Fruit fly (Drosophila melanogaster) whole organism, embryonic: Measurements from ENCODE around the gene bin.

Source experiments
- Bteb2 ChIP-seq: fragments of 200-800 bp; sonication (Bioruptor generic); optimal IDR thresholded peaks from 2 replicates; lab custom pipeline; 2016; ENCODE audit warnings: missing biosample characterization, missing genetic modification characterization
- C15 ChIP-seq: fragments of 200-800 bp; sonication (Bioruptor generic); IDR thresholded peaks from 3 replicates; pipeline ENCODE4 v1.3.6; 2022; ENCODE audit warnings: missing biosample characterization, missing genetic modification characterization
- CG10321 ChIP-seq: fragments of 200-800 bp; sonication (Bioruptor generic); IDR thresholded peaks from 2 replicates; pipeline ENCODE4 v1.3.6; 2022; ENCODE audit warnings: missing biosample characterization, missing genetic modification characterization
- CG10431 ChIP-seq: fragments of 200-800 bp; sonication (Bioruptor generic); optimal IDR thresholded peaks from 3 replicates; lab custom pipeline; 2018; ENCODE audit warnings: missing biosample characterization, mild to moderate bottlenecking, missing genetic modification characterization
- CG11456 ChIP-seq: fragments of 200-800 bp; sonication (Bioruptor generic); IDR thresholded peaks from 3 replicates; pipeline ENCODE4 v1.3.6; 2022; ENCODE audit warnings: missing biosample characterization, missing genetic modification characterization
- CG11560 ChIP-seq: fragments of 200-800 bp; sonication (Bioruptor generic); IDR thresholded peaks from 3 replicates; pipeline ENCODE4 v1.3.6; 2022; ENCODE audit warnings: missing biosample characterization, missing genetic modification characterization
- CG11695 ChIP-seq: fragments of 200-800 bp; sonication (Bioruptor generic); IDR thresholded peaks from 3 replicates; pipeline ENCODE4 v1.3.6; 2022; ENCODE audit warnings: missing biosample characterization, missing genetic modification characterization
- CG12744 ChIP-seq: fragments of 200-800 bp; sonication (Bioruptor generic); optimal IDR thresholded peaks from 2 replicates; lab custom pipeline; 2016; ENCODE audit warnings: missing biosample characterization, missing genetic modification characterization
- CG12769 ChIP-seq: fragments of 200-800 bp; sonication (Bioruptor generic); optimal IDR thresholded peaks from 2 replicates; lab custom pipeline; 2019; ENCODE audit warnings: missing biosample characterization, mild to moderate bottlenecking, missing genetic modification characterization, moderate library complexity
- CG14050 ChIP-seq: fragments of 200-800 bp; sonication (Bioruptor generic); IDR thresholded peaks from 3 replicates; pipeline ENCODE4 v1.3.6; 2022; ENCODE audit warnings: missing biosample characterization, missing genetic modification characterization
- CG16779 ChIP-seq: fragments of 200-800 bp; sonication (Bioruptor generic); IDR thresholded peaks from 2 replicates; pipeline ENCODE4 v1.3.6; 2022; ENCODE audit warnings: missing biosample characterization, missing genetic modification characterization
- CG17912 ChIP-seq: fragments of 200-800 bp; sonication (Bioruptor generic); optimal IDR thresholded peaks from 2 replicates; lab custom pipeline; 2018; ENCODE audit warnings: missing biosample characterization, mild to moderate bottlenecking, missing genetic modification characterization
- CG18764 ChIP-seq: fragments of 200-800 bp; sonication (Bioruptor generic); optimal IDR thresholded peaks from 3 replicates; lab custom pipeline; 2016; ENCODE audit warnings: missing biosample characterization, missing genetic modification characterization
- CG2712 ChIP-seq: fragments of 200-800 bp; optimal IDR thresholded peaks from 3 replicates; lab custom pipeline; 2019; ENCODE audit warnings: missing biosample characterization, mild to moderate bottlenecking, missing genetic modification characterization, moderate library complexity
- CG30403 ChIP-seq: fragments of 200-800 bp; sonication (Bioruptor generic); optimal IDR thresholded peaks from 3 replicates; lab custom pipeline; 2016; ENCODE audit warnings: missing biosample characterization, missing genetic modification characterization
- CG31388 ChIP-seq: fragments of 200-800 bp; sonication (Bioruptor generic); optimal IDR thresholded peaks from 2 replicates; lab custom pipeline; 2016; ENCODE audit warnings: missing biosample characterization, missing genetic modification characterization
- CG31441 ChIP-seq: fragments of 200-800 bp; sonication (Bioruptor generic); IDR thresholded peaks from 2 replicates; pipeline ENCODE4 v1.3.6; 2022; ENCODE audit warnings: missing biosample characterization, missing genetic modification characterization
- CG4328 ChIP-seq: fragments of 200-800 bp; sonication (Bioruptor generic); optimal IDR thresholded peaks from 3 replicates; lab custom pipeline; 2017; ENCODE audit warnings: missing biosample characterization, missing genetic modification reagents, missing genetic modification characterization
- CG6765 ChIP-seq: fragments of 200-800 bp; sonication (Bioruptor generic); optimal IDR thresholded peaks from 3 replicates; lab custom pipeline; 2017; ENCODE audit warnings: missing biosample characterization, mild to moderate bottlenecking, missing genetic modification characterization
- CG7745 ChIP-seq: fragments of 200-800 bp; sonication (Bioruptor generic); optimal IDR thresholded peaks from 2 replicates; lab custom pipeline; 2018; ENCODE audit warnings: missing biosample characterization, mild to moderate bottlenecking, missing genetic modification characterization, moderate library complexity
- CG8290 ChIP-seq, 3 experiments: fragments of 200-800 bp; sonication (Bioruptor generic); optimal IDR thresholded peaks; 2 replicates each; lab custom pipeline; 2016 to 2019; ENCODE audit warnings: missing biosample characterization in 3 of 3, missing genetic modification characterization in 3 of 3, mild to moderate bottlenecking in 2 of 3, moderate library complexity in 1 of 3
- CG9437 ChIP-seq: fragments of 200-800 bp; sonication (Bioruptor generic); optimal IDR thresholded peaks from 2 replicates; lab custom pipeline; 2018; ENCODE audit warnings: missing biosample characterization, mild to moderate bottlenecking, missing genetic modification characterization
- CkIIα-i1 ChIP-seq: fragments of 200-800 bp; sonication (Bioruptor generic); IDR thresholded peaks from 2 replicates; pipeline ENCODE4 v1.3.6; 2022; ENCODE audit warnings: missing biosample characterization, missing genetic modification characterization
- D19B ChIP-seq: fragments of 200-800 bp; sonication (Bioruptor generic); optimal IDR thresholded peaks from 2 replicates; lab custom pipeline; 2017; ENCODE audit warnings: missing biosample characterization, mild to moderate bottlenecking, missing genetic modification characterization
- Doc2 ChIP-seq: fragments of 200-800 bp; sonication (Bioruptor generic); IDR thresholded peaks from 2 replicates; pipeline ENCODE4 v1.3.6; 2022; ENCODE audit warnings: missing biosample characterization, missing genetic modification characterization
- Ets97D ChIP-seq: fragments of 200-800 bp; sonication (Bioruptor generic); optimal IDR thresholded peaks from 3 replicates; lab custom pipeline; 2016; ENCODE audit warnings: missing biosample characterization, missing genetic modification characterization
- Fer1 ChIP-seq: fragments of 200-800 bp; sonication (Bioruptor generic); optimal IDR thresholded peaks from 2 replicates; lab custom pipeline; 2017; ENCODE audit warnings: missing biosample characterization, mild to moderate bottlenecking, missing genetic modification characterization
- Fer2 ChIP-seq: fragments of 200-800 bp; sonication (Bioruptor generic); optimal IDR thresholded peaks from 2 replicates; lab custom pipeline; 2018; ENCODE audit warnings: missing biosample characterization, mild to moderate bottlenecking, missing genetic modification characterization, moderate library complexity
- HLH3B ChIP-seq: fragments of 200-800 bp; sonication (Bioruptor generic); IDR thresholded peaks from 2 replicates; pipeline ENCODE4 v1.3.6; 2022; ENCODE audit warnings: missing biosample characterization, missing genetic modification characterization
- HLHmδ ChIP-seq: fragments of 200-800 bp; sonication (Bioruptor generic); optimal IDR thresholded peaks from 2 replicates; lab custom pipeline; 2018; ENCODE audit warnings: missing biosample characterization, mild to moderate bottlenecking, missing genetic modification characterization, moderate library complexity
- Oli ChIP-seq: fragments of 200-800 bp; sonication (Bioruptor generic); optimal IDR thresholded peaks from 2 replicates; lab custom pipeline; 2018; ENCODE audit warnings: missing biosample characterization, mild to moderate bottlenecking, missing genetic modification characterization, moderate library complexity
- Ravus ChIP-seq: fragments of 200-800 bp; sonication (Bioruptor generic); IDR thresholded peaks from 2 replicates; pipeline ENCODE4 v1.3.6; 2022; ENCODE audit warnings: missing biosample characterization, missing genetic modification characterization
- Xrp1 ChIP-seq: fragments of 200-800 bp; sonication (Bioruptor generic); IDR thresholded peaks from 2 replicates; pipeline ENCODE4 v1.3.6; 2022; ENCODE audit warnings: missing biosample characterization, missing genetic modification characterization
- ab ChIP-seq: fragments of 200-800 bp; sonication (Bioruptor generic); optimal IDR thresholded peaks from 2 replicates; lab custom pipeline; 2016; ENCODE audit warnings: missing biosample characterization, missing genetic modification characterization
- abd-A ChIP-seq: fragments of 200-800 bp; sonication (Bioruptor generic); optimal IDR thresholded peaks from 3 replicates; lab custom pipeline; 2019; ENCODE audit warnings: missing biosample characterization, mild to moderate bottlenecking, missing genetic modification characterization, moderate library complexity
- aop ChIP-seq: fragments of 200-800 bp; sonication (Bioruptor generic); IDR thresholded peaks from 2 replicates; pipeline ENCODE4 v1.3.6; 2022; ENCODE audit warnings: missing biosample characterization, missing genetic modification characterization
- ash1 ChIP-seq: fragments of 200-800 bp; sonication (Bioruptor generic); optimal IDR thresholded peaks from 2 replicates; lab custom pipeline; 2018; ENCODE audit warnings: missing biosample characterization, mild to moderate bottlenecking, missing genetic modification characterization
- bowl ChIP-seq: fragments of 200-800 bp; sonication (Bioruptor generic); IDR thresholded peaks from 2 replicates; pipeline ENCODE4 v1.3.6; 2022; ENCODE audit warnings: missing biosample characterization, missing genetic modification characterization
- cg ChIP-seq: fragments of 200-800 bp; sonication (Bioruptor generic); optimal IDR thresholded peaks from 3 replicates; lab custom pipeline; 2019; ENCODE audit warnings: missing biosample characterization, mild to moderate bottlenecking, missing genetic modification characterization, moderate library complexity
- danr ChIP-seq: fragments of 200-800 bp; sonication (Bioruptor generic); IDR thresholded peaks from 2 replicates; pipeline ENCODE4 v1.3.6; 2022; ENCODE audit warnings: missing biosample characterization, missing genetic modification characterization
- fd3F ChIP-seq: fragments of 200-800 bp; sonication (Bioruptor generic); optimal IDR thresholded peaks from 2 replicates; lab custom pipeline; 2018; ENCODE audit warnings: missing biosample characterization, mild to moderate bottlenecking, missing genetic modification characterization, moderate library complexity
- gcm ChIP-seq: fragments of 200-800 bp; sonication (Bioruptor generic); optimal IDR thresholded peaks from 2 replicates; lab custom pipeline; 2019; ENCODE audit warnings: missing biosample characterization, mild to moderate bottlenecking, missing genetic modification characterization, moderate library complexity
- hb ChIP-seq: fragments of 200-800 bp; sonication (Bioruptor generic); IDR thresholded peaks from 3 replicates; pipeline ENCODE4 v1.3.6; 2022; ENCODE audit warnings: missing biosample characterization, missing genetic modification characterization; ENCODE audit not compliant: partially characterized antibody
- mirr ChIP-seq: fragments of 200-800 bp; sonication (Bioruptor generic); optimal IDR thresholded peaks from 3 replicates; lab custom pipeline; 2018; ENCODE audit warnings: missing biosample characterization, mild to moderate bottlenecking, missing genetic modification characterization
- peb ChIP-seq: fragments of 200-800 bp; sonication (Bioruptor generic); IDR thresholded peaks from 2 replicates; pipeline ENCODE4 v1.3.6; 2022; ENCODE audit warnings: missing biosample characterization, missing genetic modification characterization
- ranshi ChIP-seq: fragments of 200-800 bp; sonication (Bioruptor generic); IDR thresholded peaks from 2 replicates; pipeline ENCODE4 v1.3.6; 2022; ENCODE audit warnings: missing biosample characterization, missing genetic modification characterization
- schlank ChIP-seq: fragments of 200-800 bp; sonication (Bioruptor generic); optimal IDR thresholded peaks from 2 replicates; lab custom pipeline; 2018; ENCODE audit warnings: missing biosample characterization, mild to moderate bottlenecking, missing genetic modification characterization
- sna ChIP-seq: fragments of 200-800 bp; sonication (Bioruptor generic); IDR thresholded peaks from 2 replicates; pipeline ENCODE4 v1.3.6; 2022; ENCODE audit warnings: missing biosample characterization, missing genetic modification characterization; ENCODE audit not compliant: partially characterized antibody
- tna ChIP-seq: fragments of 200-800 bp; sonication (Bioruptor generic); IDR thresholded peaks from 2 replicates; pipeline ENCODE4 v1.3.6; 2022; ENCODE audit warnings: missing biosample characterization, missing genetic modification characterization; ENCODE audit not compliant: partially characterized antibody
- unc-4 ChIP-seq: fragments of 200-800 bp; sonication (Bioruptor generic); IDR thresholded peaks from 2 replicates; pipeline ENCODE4 v1.3.6; 2022; ENCODE audit warnings: missing biosample characterization, missing genetic modification characterization; ENCODE audit not compliant: partially characterized antibody
- wor ChIP-seq: fragments of 200-800 bp; sonication (Bioruptor generic); IDR thresholded peaks from 2 replicates; pipeline ENCODE4 v1.3.6; 2022; ENCODE audit warnings: missing biosample characterization, missing genetic modification characterization

The bin gene

dm6 chr3L:7008351-7008750 lies 17.9 kb downstream of the bin start (continued):
- TF ChIP-seq Fer2 (tag; lab: Kevin White, UChicago), result peak; percentile 61
- TF ChIP-seq CG12744 (GFP tag; lab: Kevin White, UChicago), result no peak
- peak; percentile 94 for TF ChIP-seq CG31441 (GFP tag; lab: Robert Waterston, UW)
- peak; percentile 65 for TF ChIP-seq Bteb2 (GFP tag; lab: Kevin White, UChicago)
- TF ChIP-seq HLHmδ (GFP tag; lab: Kevin White, UChicago), result no peak
- no peak for TF ChIP-seq ab (GFP tag; lab: Kevin White, UChicago)
- no peak for TF ChIP-seq CG7745 (tag; lab: Kevin White, UChicago)
- peak; percentile 82 for TF ChIP-seq Xrp1
- no peak for TF ChIP-seq C15 (GFP tag; lab: Robert Waterston, UW)
- TF ChIP-seq CG17912 (GFP tag; lab: Kevin White, UChicago), result no peak
- peak; percentile 84 for TF ChIP-seq CG30403 (GFP tag; lab: Kevin White, UChicago)
- TF ChIP-seq CG8290 (GFP tag; optimal IDR thresholded peaks at IDR 0.05; lab: Kevin White, UChicago), result peak; percentile 9
- TF ChIP-seq CG8290 (tag; optimal IDR thresholded peaks at IDR 0.05; lab: Kevin White, UChicago), result no peak
- TF ChIP-seq CG2712 (tag; lab: Kevin White, UChicago), result peak; percentile 85
- peak; percentile 93 for TF ChIP-seq Oli (tag; lab: Kevin White, UChicago)
- TF ChIP-seq CG11456 (GFP tag; lab: Robert Waterston, UW), result no peak
- TF ChIP-seq HLH3B (GFP tag; lab: Robert Waterston, UW), result peak; percentile 68
- TF ChIP-seq Ravus (GFP tag; lab: Robert Waterston, UW), result no peak
- no peak for TF ChIP-seq unc-4
- TF ChIP-seq bowl (GFP tag; lab: Robert Waterston, UW), result peak; percentile 29; the same call in 1 of the 2 replicates
- peak; percentile 82; the same call in 1 of the 3 replicates for TF ChIP-seq CG11695 (GFP tag; lab: Robert Waterston, UW)
- no peak for TF ChIP-seq CG31388 (GFP tag; lab: Kevin White, UChicago)
- no peak for TF ChIP-seq hb (GFP tag; lab: Robert Waterston, UW)
- TF ChIP-seq cg (GFP tag; lab: Kevin White, UChicago), result no peak
- TF ChIP-seq fd3F (GFP tag; lab: Kevin White, UChicago), result peak; percentile 77
- no peak for TF ChIP-seq CG16779 (GFP tag; lab: Robert Waterston, UW)
- TF ChIP-seq ranshi, result no peak
- TF ChIP-seq tna, result no peak
- peak; percentile 8 for TF ChIP-seq CG12769 (tag; lab: Kevin White, UChicago)
- TF ChIP-seq CG10321 (GFP tag; lab: Robert Waterston, UW), result no peak
- no peak for TF ChIP-seq CkIIα-i1
- peak; percentile 90 for TF ChIP-seq Fer1 (GFP tag; lab: Kevin White, UChicago)
- peak; percentile 67 for TF ChIP-seq danr (GFP tag; lab: Robert Waterston, UW)
- no peak for TF ChIP-seq aop (GFP tag; lab: Robert Waterston, UW)
- peak; percentile 70 for TF ChIP-seq CG18764 (GFP tag; lab: Kevin White, UChicago)
- TF ChIP-seq CG11560 (tag; lab: Robert Waterston, UW), result peak; percentile 56; the same call in 2 of the 3 replicates
- peak; percentile 79 for TF ChIP-seq gcm (GFP tag; lab: Kevin White, UChicago)
- peak; percentile 78 for TF ChIP-seq CG4328 (GFP tag; lab: Kevin White, UChicago)
- peak; percentile 87 for TF ChIP-seq CG9437
- TF ChIP-seq Doc2 (GFP tag; lab: Robert Waterston, UW), result no peak
- TF ChIP-seq D19B (GFP tag; lab: Kevin White, UChicago), result peak; percentile 27
- peak; percentile 78 for TF ChIP-seq CG6765 (GFP tag; lab: Kevin White, UChicago)
- peak; percentile 52 for TF ChIP-seq peb
- TF ChIP-seq mirr (GFP tag; lab: Kevin White, UChicago), result no peak
- TF ChIP-seq wor (GFP tag; lab: Robert Waterston, UW), result peak; percentile 82; the same call in 1 of the 2 replicates
- no peak for TF ChIP-seq sna (GFP tag; lab: Robert Waterston, UW)
- TF ChIP-seq CG10431 (GFP tag; lab: Kevin White, UChicago), result peak; percentile 81
- no peak for TF ChIP-seq schlank (tag; lab: Kevin White, UChicago)
- no peak for TF ChIP-seq Ets97D (GFP tag; lab: Kevin White, UChicago)
- peak; percentile 64 for TF ChIP-seq CG14050 (GFP tag; lab: Robert Waterston, UW)
- no peak for TF ChIP-seq abd-A (tag; lab: Kevin White, UChicago)
- TF ChIP-seq ash1 (GFP tag; lab: Kevin White, UChicago), result no peak
